Worm (Caenorhabditis elegans): ENCODE measurements around the gene Y94H6A.12.

Gene Y94H6A.12

ce11 chrIV:2663953-2664900 lies 48.6 kb downstream of the Y94H6A.12 start, which contains the start of gene Y69A2AR.31 (continued):
- no peak for TF ChIP-seq hsf-1 (GFP tag; IDR thresholded peaks at IDR 0.05)
